Worm (Caenorhabditis elegans) whole organism, midembryonic: ENCODE measurements around the gene ZK380.6.

Experiments used
- T22C8.4 ChIP-seq: fragments of 200-800 bp; sonication (Bioruptor generic); IDR thresholded peaks from 2 replicates; pipeline ENCODE4 v1.3.6; 2022; ENCODE audit warnings: missing genetic modification characterization, missing compliant biosample characterization
- cog-1 ChIP-seq: sonication (generic microtip); optimal IDR thresholded peaks from 2 replicates; lab custom pipeline; 2016; ENCODE audit warnings: missing genetic modification characterization, missing compliant biosample characterization

ce11 chrX:1629746-1630145, 24.5 kb upstream of the ZK380.6 start:
- no peak for TF ChIP-seq cog-1
- no peak for TF ChIP-seq T22C8.4 (GFP tag; lab: Robert Waterston, UW)
